Fruit fly (Drosophila melanogaster) whole organism, adult: Measurements from ENCODE around the gene dpr6.

Source experiments
- CG14711 ChIP-seq: fragments of 200-800 bp; sonication (Bioruptor generic); optimal IDR thresholded peaks from 2 replicates; lab custom pipeline; 2018; ENCODE audit warnings: missing biosample characterization, mild to moderate bottlenecking, missing genetic modification characterization, moderate library complexity
- CG7045 ChIP-seq: fragments of 200-800 bp; sonication (Bioruptor generic); optimal IDR thresholded peaks from 2 replicates; lab custom pipeline; 2017; ENCODE audit warnings: missing biosample characterization, mild to moderate bottlenecking, missing genetic modification characterization
- Crg-1 ChIP-seq: fragments of 200-800 bp; sonication (Bioruptor generic); optimal IDR thresholded peaks from 2 replicates; lab custom pipeline; 2016; ENCODE audit warnings: missing biosample characterization, missing genetic modification characterization
- cnc ChIP-seq, 2 experiments: fragments of >200 bp; optimal IDR thresholded peaks; 2 replicates each; lab custom pipeline; 2017

dm6 chr3L:10092278-10092903 is 117.9 kb downstream of the dpr6 start, which contains the start of gene CG32053:
- TF ChIP-seq CG7045 (no peak), Crg-1 (no peak), CG14711 (tag; lab: Kevin White, UChicago) (no peak), cnc (optimal IDR thresholded peaks at IDR 0.05; lab: Kevin White, UChicago) (no peak)
